Fruit fly (Drosophila melanogaster) whole organism, embryonic: ENCODE results near the gene Arl5.

ENCODE experiments used
- B-H1 ChIP-seq: fragments of 200-800 bp; sonication (Bioruptor generic); IDR thresholded peaks from 3 replicates; pipeline ENCODE4 v1.3.6; 2022; ENCODE audit warnings: missing biosample characterization, missing genetic modification characterization
- CG10366 ChIP-seq: fragments of 200-800 bp; sonication (Bioruptor generic); IDR thresholded peaks from 2 replicates; pipeline ENCODE4 v1.3.6; 2022; ENCODE audit warnings: missing biosample characterization, missing genetic modification characterization
- CG10543 ChIP-seq: fragments of 200-800 bp; sonication (Bioruptor generic); optimal IDR thresholded peaks from 3 replicates; lab custom pipeline; 2017; ENCODE audit warnings: missing biosample characterization, mild to moderate bottlenecking, missing genetic modification characterization, moderate library complexity
- CG11085 ChIP-seq: fragments of 200-800 bp; sonication (Bioruptor generic); IDR thresholded peaks from 2 replicates; pipeline ENCODE4 v1.3.6; 2022; ENCODE audit warnings: missing biosample characterization, missing genetic modification characterization
- CG11696 ChIP-seq: fragments of 200-800 bp; sonication (Bioruptor generic); IDR thresholded peaks from 2 replicates; pipeline ENCODE4 v1.3.6; 2022; ENCODE audit warnings: missing biosample characterization, missing genetic modification characterization
- CG11723 ChIP-seq: fragments of 200-800 bp; sonication (Bioruptor generic); optimal IDR thresholded peaks from 2 replicates; lab custom pipeline; 2017; ENCODE audit warnings: missing biosample characterization, mild to moderate bottlenecking, missing genetic modification characterization
- CG12744 ChIP-seq: fragments of 200-800 bp; sonication (Bioruptor generic); optimal IDR thresholded peaks from 2 replicates; lab custom pipeline; 2016; ENCODE audit warnings: missing biosample characterization, missing genetic modification characterization
- CG14667 ChIP-seq: fragments of 200-800 bp; sonication (Bioruptor generic); IDR thresholded peaks from 2 replicates; pipeline ENCODE4 v1.3.6; 2022; ENCODE audit warnings: missing biosample characterization, missing genetic modification characterization
- CG18262 ChIP-seq: fragments of 200-800 bp; optimal IDR thresholded peaks from 3 replicates; lab custom pipeline; 2019; ENCODE audit warnings: missing biosample characterization, mild to moderate bottlenecking, missing genetic modification characterization, moderate library complexity
- CG18764 ChIP-seq: fragments of 200-800 bp; sonication (Bioruptor generic); optimal IDR thresholded peaks from 3 replicates; lab custom pipeline; 2016; ENCODE audit warnings: missing biosample characterization, missing genetic modification characterization
- CG2889 ChIP-seq: fragments of 200-800 bp; sonication (Bioruptor generic); IDR thresholded peaks from 3 replicates; pipeline ENCODE4 v1.3.6; 2022; ENCODE audit warnings: missing biosample characterization, missing genetic modification characterization
- CG30431 ChIP-seq: fragments of 200-800 bp; sonication (Bioruptor generic); optimal IDR thresholded peaks from 2 replicates; lab custom pipeline; 2017; ENCODE audit warnings: missing biosample characterization, missing genetic modification characterization
- CG31365 ChIP-seq: fragments of 200-800 bp; sonication (Bioruptor generic); optimal IDR thresholded peaks from 2 replicates; lab custom pipeline; 2018; ENCODE audit warnings: missing biosample characterization, mild to moderate bottlenecking, missing genetic modification characterization
- CG3163 ChIP-seq: fragments of 200-800 bp; sonication (Bioruptor generic); optimal IDR thresholded peaks from 3 replicates; lab custom pipeline; 2016; ENCODE audit warnings: missing biosample characterization, missing genetic modification characterization
- CG3407 ChIP-seq: fragments of 200-800 bp; sonication (Bioruptor generic); optimal IDR thresholded peaks from 2 replicates; lab custom pipeline; 2018; ENCODE audit warnings: missing biosample characterization, mild to moderate bottlenecking, missing genetic modification characterization
- CG4707 ChIP-seq: fragments of 200-800 bp; sonication (Bioruptor generic); optimal IDR thresholded peaks from 2 replicates; lab custom pipeline; 2018; ENCODE audit warnings: missing biosample characterization, mild to moderate bottlenecking, missing genetic modification characterization, moderate library complexity
- CG5245 ChIP-seq: fragments of 200-800 bp; sonication (Bioruptor generic); optimal IDR thresholded peaks from 3 replicates; lab custom pipeline; 2016; ENCODE audit warnings: missing biosample characterization, missing genetic modification characterization
- CG6272 ChIP-seq: fragments of 200-800 bp; sonication (Bioruptor generic); IDR thresholded peaks from 2 replicates; pipeline ENCODE4 v1.3.6; 2022; ENCODE audit warnings: missing biosample characterization, missing genetic modification characterization
- CG8944 ChIP-seq: fragments of 200-800 bp; sonication (Bioruptor generic); optimal IDR thresholded peaks from 3 replicates; lab custom pipeline; 2016; ENCODE audit warnings: missing biosample characterization, missing genetic modification characterization
- CG9876 ChIP-seq: fragments of 200-800 bp; sonication (Bioruptor generic); optimal IDR thresholded peaks from 2 replicates; lab custom pipeline; 2016; ENCODE audit warnings: missing biosample characterization, missing genetic modification characterization
- CHES-1-like ChIP-seq: fragments of 200-800 bp; sonication (Bioruptor generic); optimal IDR thresholded peaks from 2 replicates; lab custom pipeline; 2016; ENCODE audit warnings: missing biosample characterization, missing genetic modification characterization
- Dip2 ChIP-seq: fragments of 200-800 bp; sonication (Bioruptor generic); IDR thresholded peaks from 2 replicates; pipeline ENCODE4 v1.3.6; 2022; ENCODE audit warnings: missing biosample characterization, missing genetic modification characterization
- Ets97D ChIP-seq: fragments of 200-800 bp; sonication (Bioruptor generic); optimal IDR thresholded peaks from 3 replicates; lab custom pipeline; 2016; ENCODE audit warnings: missing biosample characterization, missing genetic modification characterization
- Fer2 ChIP-seq: fragments of 200-800 bp; sonication (Bioruptor generic); optimal IDR thresholded peaks from 2 replicates; lab custom pipeline; 2018; ENCODE audit warnings: missing biosample characterization, mild to moderate bottlenecking, missing genetic modification characterization, moderate library complexity
- GATAe ChIP-seq: fragments of 200-800 bp; sonication (Bioruptor generic); conservative IDR thresholded peaks from 2 replicates; pipeline ENCODE4 v1.3.6; 2022; ENCODE audit warnings: missing biosample characterization, missing genetic modification characterization
- Gug ChIP-seq: fragments of 200-800 bp; sonication (Bioruptor generic); IDR thresholded peaks from 4 replicates; pipeline ENCODE4 v1.3.6; 2022; ENCODE audit warnings: missing biosample characterization, missing genetic modification characterization
- HLH4C ChIP-seq: fragments of 200-800 bp; sonication (Bioruptor generic); IDR thresholded peaks from 3 replicates; pipeline ENCODE4 v1.3.6; 2022; ENCODE audit warnings: missing biosample characterization, missing genetic modification characterization; ENCODE audit not compliant: partially characterized antibody
- HLH54F ChIP-seq: fragments of 200-800 bp; sonication (Bioruptor generic); optimal IDR thresholded peaks from 3 replicates; lab custom pipeline; 2016; ENCODE audit warnings: missing biosample characterization, missing genetic modification characterization
- Lim3 ChIP-seq: fragments of 200-800 bp; sonication (Bioruptor generic); IDR thresholded peaks from 2 replicates; pipeline ENCODE4 v1.3.6; 2022; ENCODE audit warnings: missing biosample characterization, missing genetic modification characterization
- MTF-1 ChIP-seq: fragments of 200-800 bp; sonication (Bioruptor generic); optimal IDR thresholded peaks from 2 replicates; lab custom pipeline; 2018; ENCODE audit warnings: missing biosample characterization, mild to moderate bottlenecking, missing genetic modification characterization, borderline replicate concordance
- NK7.1 ChIP-seq: fragments of 200-800 bp; sonication (Bioruptor generic); optimal IDR thresholded peaks from 3 replicates; lab custom pipeline; 2016; ENCODE audit warnings: missing biosample characterization, missing genetic modification characterization
- Opbp ChIP-seq: fragments of 200-800 bp; sonication (Bioruptor generic); IDR thresholded peaks from 3 replicates; pipeline ENCODE4 v1.3.6; 2022; ENCODE audit warnings: missing biosample characterization, missing genetic modification characterization; ENCODE audit not compliant: partially characterized antibody
- Pdp1 ChIP-seq, 2 experiments: fragments of 200-800 bp; sonication (Bioruptor generic); optimal IDR thresholded peaks; 3 replicates each; lab custom pipeline; 2016; ENCODE audit warnings: missing biosample characterization in 2 of 2, missing genetic modification characterization in 2 of 2, mild to moderate bottlenecking in 1 of 2, moderate library complexity in 1 of 2
- Rfx ChIP-seq: fragments of 200-800 bp; sonication (Bioruptor generic); IDR thresholded peaks from 2 replicates; pipeline ENCODE4 v1.3.6; 2022; ENCODE audit warnings: missing biosample characterization, missing genetic modification characterization
- Sox100B ChIP-seq: fragments of 200-800 bp; sonication (Bioruptor generic); optimal IDR thresholded peaks from 3 replicates; lab custom pipeline; 2018; ENCODE audit warnings: missing biosample characterization, mild to moderate bottlenecking, missing genetic modification characterization
- fru ChIP-seq: fragments of >200 bp; optimal IDR thresholded peaks from 2 replicates; lab custom pipeline; 2017
- fu2 ChIP-seq: fragments of 200-800 bp; sonication (Bioruptor generic); optimal IDR thresholded peaks from 2 replicates; lab custom pipeline; 2016; ENCODE audit warnings: missing biosample characterization, missing genetic modification characterization
- gt ChIP-seq: fragments of 200-800 bp; sonication (Bioruptor generic); IDR thresholded peaks from 2 replicates; pipeline ENCODE4 v1.3.6; 2022; ENCODE audit warnings: missing biosample characterization, missing genetic modification characterization
- h ChIP-seq: fragments of >200 bp; optimal IDR thresholded peaks from 2 replicates; lab custom pipeline; 2017
- hth ChIP-seq: fragments of >200 bp; optimal IDR thresholded peaks from 2 replicates; lab custom pipeline; 2017; ENCODE audit warnings: inconsistent platforms
- jing ChIP-seq: fragments of 200-800 bp; sonication (Bioruptor generic); optimal IDR thresholded peaks from 2 replicates; lab custom pipeline; 2018; ENCODE audit warnings: missing biosample characterization, mild to moderate bottlenecking, missing genetic modification characterization
- ken ChIP-seq: fragments of 200-800 bp; sonication (Bioruptor generic); IDR thresholded peaks from 3 replicates; pipeline ENCODE4 v1.3.6; 2022; ENCODE audit warnings: missing biosample characterization, missing genetic modification characterization
- lab ChIP-seq: fragments of 200-800 bp; sonication (Bioruptor generic); optimal IDR thresholded peaks from 3 replicates; lab custom pipeline; 2017; ENCODE audit warnings: missing biosample characterization, missing genetic modification characterization, mild to moderate bottlenecking, moderate library complexity, missing genetic modification reagents
- luna ChIP-seq: fragments of 200-800 bp; sonication (Bioruptor generic); optimal IDR thresholded peaks from 2 replicates; lab custom pipeline; 2016; ENCODE audit warnings: missing biosample characterization, missing genetic modification characterization
- mld ChIP-seq: fragments of 200-800 bp; sonication (Bioruptor generic); IDR thresholded peaks from 3 replicates; pipeline ENCODE4 v1.3.6; 2022; ENCODE audit warnings: missing biosample characterization, missing genetic modification characterization; ENCODE audit not compliant: partially characterized antibody
- phol ChIP-seq: fragments of 200-800 bp; sonication (Bioruptor generic); optimal IDR thresholded peaks from 3 replicates; lab custom pipeline; 2018; ENCODE audit warnings: missing biosample characterization, mild to moderate bottlenecking, missing genetic modification characterization, moderate library complexity
- prd ChIP-seq, 3 experiments: fragments of >200 bp in 2 of 3; fragments of 200-800 bp in 1 of 3; sonication (Bioruptor generic) in 1 of 3; optimal IDR thresholded peaks in 2 of 3; IDR thresholded peaks in 1 of 3; 2 replicates in 2 of 3; 3 replicates in 1 of 3; pipeline versions ENCODE4 v1.3.6 to Lab custom; 2017 to 2022; ENCODE audit warnings: missing biosample characterization in 1 of 3, missing genetic modification characterization in 1 of 3
- scrt ChIP-seq: fragments of 200-800 bp; sonication (Bioruptor generic); optimal IDR thresholded peaks from 2 replicates; lab custom pipeline; 2018; ENCODE audit warnings: missing biosample characterization, mild to moderate bottlenecking, missing genetic modification characterization, moderate library complexity
- sens ChIP-seq: fragments of 200-800 bp; sonication (Bioruptor generic); peaks from one replicate; lab custom pipeline; 2016; ENCODE audit warnings: missing biosample characterization, missing genetic modification characterization

Arl5 gene

dm6 chr3L:8299224-8300130 is at the start of gene Arl5, which contains the start of gene CG13671 (continued):
- TF ChIP-seq lab (GFP tag; lab: Kevin White, UChicago), result peak; percentile 82
- peak; percentile 64; the same call in 2 of the 3 replicates for TF ChIP-seq Opbp (GFP tag; lab: Robert Waterston, UW)
- TF ChIP-seq CG10366, result peak; percentile 79
- TF ChIP-seq CG14667 (GFP tag; lab: Robert Waterston, UW), result peak; percentile 63
- TF ChIP-seq ken (GFP tag; lab: Robert Waterston, UW), result peak; percentile 83
- TF ChIP-seq phol (tag; lab: Kevin White, UChicago), result peak; percentile 86
- peak; percentile 77 for TF ChIP-seq Ets97D
- TF ChIP-seq NK7.1 (GFP tag; lab: Kevin White, UChicago), result no peak
- peak; percentile 66 for TF ChIP-seq Sox100B
- TF ChIP-seq CG6272 (GFP tag; lab: Robert Waterston, UW), result peak; percentile 67
- TF ChIP-seq gt (GFP tag; lab: Robert Waterston, UW), result no peak
- peak; percentile 58 for TF ChIP-seq luna (GFP tag; lab: Kevin White, UChicago)
- TF ChIP-seq HLH4C (GFP tag; lab: Robert Waterston, UW), result peak; percentile 70
- peak; percentile 56 for TF ChIP-seq HLH54F (GFP tag; lab: Kevin White, UChicago)
- TF ChIP-seq Fer2 (tag; lab: Kevin White, UChicago), result no peak
- TF ChIP-seq CG30431 (GFP tag; lab: Kevin White, UChicago), result peak; percentile 61
- peak; percentile 57 for TF ChIP-seq CG3407
- no peak for TF ChIP-seq hth
- TF ChIP-seq CG4707 (GFP tag; lab: Kevin White, UChicago), result no peak
- TF ChIP-seq Rfx (GFP tag; lab: Robert Waterston, UW), result peak; percentile 83
- TF ChIP-seq Lim3 (GFP tag; lab: Robert Waterston, UW), result no peak
- no peak for TF ChIP-seq CG12744
- TF ChIP-seq mld, result 0 out of 3 replicates have a peak, but pooled peaks have one; percentile 56
- TF ChIP-seq B-H1 (GFP tag; lab: Robert Waterston, UW), result peak; percentile 69; the same call in 1 of the 3 replicates
- TF ChIP-seq CG18764, result peak; percentile 81
- TF ChIP-seq Dip2 (GFP tag; lab: Robert Waterston, UW), result no peak
- no peak for TF ChIP-seq prd (optimal IDR thresholded peaks at IDR 0.05; lab: Kevin White, UChicago)
- peak; percentile 91 for TF ChIP-seq prd (GFP tag; IDR thresholded peaks at IDR 0.05; lab: Robert Waterston, UW)
- peak; percentile 23 for TF ChIP-seq CHES-1-like (GFP tag; lab: Kevin White, UChicago)
- peak; percentile 66 for TF ChIP-seq GATAe (GFP tag; lab: Robert Waterston, UW)
- TF ChIP-seq fu2, result peak; percentile 14
- TF ChIP-seq CG11696 (GFP tag; lab: Robert Waterston, UW), result no peak; the same call in 1 of the 2 replicates
- peak; percentile 95 for TF ChIP-seq sens (GFP tag; lab: Kevin White, UChicago)
- peak; percentile 76 for TF ChIP-seq CG18262 (tag; lab: Kevin White, UChicago)
- TF ChIP-seq MTF-1 (GFP tag; lab: Kevin White, UChicago), result no peak
- TF ChIP-seq CG3163 (GFP tag; lab: Kevin White, UChicago), result peak; percentile 60
- peak; percentile 71 for TF ChIP-seq CG11085
- TF ChIP-seq CG10543 (GFP tag; lab: Kevin White, UChicago), result peak; percentile 60
- TF ChIP-seq CG5245, result peak; percentile 76
- peak; percentile 59 for TF ChIP-seq scrt (GFP tag; lab: Kevin White, UChicago)
- no peak for TF ChIP-seq h
- no peak for TF ChIP-seq CG31365
- TF ChIP-seq Gug (GFP tag; lab: Robert Waterston, UW), result peak; percentile 73; the same call in 3 of the 4 replicates
- TF ChIP-seq CG8944 (GFP tag; lab: Kevin White, UChicago), result peak; percentile 39
- TF ChIP-seq jing, result peak; percentile 29
- no peak for TF ChIP-seq fru
- TF ChIP-seq Pdp1 (GFP tag; optimal IDR thresholded peaks at IDR 0.05; lab: Kevin White, UChicago), result peak; percentile 50 to 57
- TF ChIP-seq CG11723 (GFP tag; lab: Kevin White, UChicago), result peak; percentile 45
- peak; percentile 1 for TF ChIP-seq CG9876
- peak; percentile 68; the same call in 1 of the 3 replicates for TF ChIP-seq CG2889 (GFP tag; lab: Robert Waterston, UW)
